Worm (Caenorhabditis elegans): ENCODE results near the gene eif-3.B.

DNA sequence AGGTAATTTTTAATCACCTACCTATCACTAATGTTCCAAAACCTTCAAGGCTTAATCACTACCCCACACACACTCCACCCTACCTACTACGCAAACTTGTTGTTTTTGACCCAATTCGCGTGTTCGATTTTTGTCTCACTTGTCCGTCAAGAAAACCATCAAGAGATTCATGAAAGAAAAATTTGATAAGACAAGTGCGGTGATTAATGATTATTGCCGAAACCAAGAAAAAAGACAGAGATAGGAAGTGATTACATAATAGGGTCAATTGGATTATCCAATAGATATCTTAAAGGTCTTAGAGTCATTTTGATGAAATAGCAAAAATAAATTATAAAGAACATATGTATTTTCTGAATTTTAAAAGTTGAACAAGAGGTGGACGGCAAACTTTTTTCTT is 49.0 kb downstream of the eif-3.B start:
- TF ChIP-seq cebp-1 (GFP tag; IDR thresholded peaks at IDR 0.05) = no peak
- no peak for TF ChIP-seq cebp-1 (tag; optimal IDR thresholded peaks at IDR 0.05)
- TF ChIP-seq F57A8.1 (GFP tag; optimal IDR thresholded peaks at IDR 0.05) = no peak
- no peak for TF ChIP-seq nfya-1 (tag; optimal IDR thresholded peaks at IDR 0.05; ENCODE audit: borderline replicate concordance, insufficient read depth)
- no peak for TF ChIP-seq dpl-1 (GFP tag; optimal IDR thresholded peaks at IDR 0.05)
- no peak for TF ChIP-seq unc-62 (GFP tag; optimal IDR thresholded peaks at IDR 0.05)
- TF ChIP-seq pha-4 (tag; optimal IDR thresholded peaks at IDR 0.05) = no peak
- no peak for TF ChIP-seq nhr-179 (tag; optimal IDR thresholded peaks at IDR 0.05)
- no peak for TF ChIP-seq pbrm-1 (GFP tag; IDR thresholded peaks at IDR 0.05)
- no peak for TF ChIP-seq repo-1 (tag; optimal IDR thresholded peaks at IDR 0.05)
- no peak for TF ChIP-seq lin-40 (tag; optimal IDR thresholded peaks at IDR 0.05)
- no peak for TF ChIP-seq ets-4 (GFP tag; optimal IDR thresholded peaks at IDR 0.05)
- TF ChIP-seq F10E7.11 (tag; optimal IDR thresholded peaks at IDR 0.05) = no peak

All from whole organism, young adult.